Fruit fly (Drosophila melanogaster) whole organism, prepupa: ENCODE results near the gene Jon65Aiii.

Experiments
- CG6163 ChIP-seq: fragments of 200-800 bp; sonication (Bioruptor generic); IDR thresholded peaks from 3 replicates; pipeline ENCODE4 v1.3.6; 2022; ENCODE audit warnings: missing biosample characterization, missing genetic modification characterization
- CG7368 ChIP-seq: fragments of 200-800 bp; sonication (Bioruptor generic); optimal IDR thresholded peaks from 3 replicates; lab custom pipeline; 2016; ENCODE audit warnings: missing biosample characterization, missing genetic modification characterization
- Ets21C ChIP-seq: fragments of 200-800 bp; sonication (Bioruptor generic); optimal IDR thresholded peaks from 3 replicates; lab custom pipeline; 2016; ENCODE audit warnings: missing biosample characterization, missing genetic modification characterization
- Hr39 ChIP-seq: fragments of 200-800 bp; sonication (Bioruptor generic); optimal IDR thresholded peaks from 2 replicates; lab custom pipeline; 2016; ENCODE audit warnings: missing biosample characterization, missing genetic modification characterization
- cyc ChIP-seq: fragments of 200-800 bp; sonication (Bioruptor generic); optimal IDR thresholded peaks from 3 replicates; lab custom pipeline; 2016; ENCODE audit warnings: missing biosample characterization, missing genetic modification characterization
- esn ChIP-seq: fragments of 200-800 bp; sonication (Bioruptor generic); optimal IDR thresholded peaks from 2 replicates; lab custom pipeline; 2016; ENCODE audit warnings: missing biosample characterization, mild to moderate bottlenecking, missing genetic modification characterization, moderate library complexity

DNA sequence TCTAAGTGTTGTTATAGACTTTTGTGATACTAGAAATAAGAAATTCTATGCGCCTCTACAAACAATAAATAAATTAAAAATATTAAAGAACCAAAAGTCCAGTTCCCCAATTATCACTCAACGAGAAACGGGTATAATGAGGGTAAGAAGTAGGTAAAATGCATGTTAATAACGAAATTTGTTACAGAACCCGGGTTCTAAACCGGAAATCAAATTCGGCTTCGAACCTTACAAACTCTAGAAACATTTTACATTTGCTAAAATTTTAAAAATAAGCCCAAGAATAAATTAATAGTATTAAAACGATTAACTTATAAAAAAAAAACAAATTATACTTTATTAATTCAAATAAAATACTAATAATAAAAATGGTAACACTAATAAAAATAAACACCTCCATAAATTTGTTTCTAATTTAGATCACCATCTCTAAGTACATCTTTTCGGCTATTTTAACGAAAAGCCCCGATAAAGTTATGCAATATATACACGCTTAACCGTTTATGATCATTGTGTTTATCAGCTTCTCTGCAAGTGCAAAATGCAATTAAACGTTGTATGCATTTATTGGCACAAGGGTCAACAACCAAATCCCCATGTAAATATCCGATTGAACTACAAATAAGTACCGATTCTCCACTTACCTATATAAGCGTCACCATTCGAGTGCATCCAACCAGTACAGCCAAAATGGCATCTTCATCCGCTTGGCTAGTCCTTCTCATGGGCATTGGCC is 21.1 kb downstream of the Jon65Aiii start, which contains the start of gene CG6602:
- TF ChIP-seq cyc (GFP tag; lab: Kevin White, UChicago) (peak; percentile 73), CG7368 (GFP tag; lab: Kevin White, UChicago) (peak; percentile 13), CG6163 (GFP tag; lab: Robert Waterston, UW) (peak; percentile 70), Ets21C (no peak), Hr39 (GFP tag; lab: Kevin White, UChicago) (peak; percentile 65), esn (GFP tag; lab: Kevin White, UChicago) (peak; percentile 53)
